Worm (Caenorhabditis elegans): ENCODE results near the gene kin-33.

DNA sequence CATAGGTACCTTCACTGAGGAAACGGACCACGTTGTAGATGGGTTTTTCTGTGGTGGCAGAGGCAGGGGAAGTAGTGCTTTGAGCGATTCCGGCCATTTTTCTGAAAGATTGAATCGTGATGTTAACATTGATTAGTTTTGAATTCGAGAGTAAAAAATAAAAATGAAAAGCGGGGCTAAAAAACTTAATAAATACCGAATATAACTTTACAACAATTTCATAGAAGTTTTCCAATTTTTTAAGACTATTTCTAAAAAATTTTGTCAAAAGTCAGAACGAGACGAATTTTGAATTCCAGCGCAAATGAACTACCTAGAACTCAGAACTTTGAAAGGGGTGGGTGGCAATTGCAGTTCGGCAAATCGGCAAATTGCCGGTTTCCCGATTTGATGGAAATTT lies at the start of gene kin-33:
- TF ChIP-seq ama-1 (optimal IDR thresholded peaks at IDR 0.05), result no peak
- TF ChIP-seq pqm-1 (tag; optimal IDR thresholded peaks at IDR 0.05), result no peak
- no peak for TF ChIP-seq grh-1 (GFP tag; IDR thresholded peaks at IDR 0.05)
- TF ChIP-seq nhr-19 (GFP tag; conservative IDR thresholded peaks at IDR 0.05), result no peak
- no peak for TF ChIP-seq snpc-4 (tag; optimal IDR thresholded peaks at IDR 0.05)
- no peak for TF ChIP-seq aly-2 (tag; optimal IDR thresholded peaks at IDR 0.05)
- no peak for TF ChIP-seq nhr-11 (tag; optimal IDR thresholded peaks at IDR 0.05)
- no peak for TF ChIP-seq ces-1 (GFP tag; optimal IDR thresholded peaks at IDR 0.05)
- no peak for TF ChIP-seq elt-3 (tag; optimal IDR thresholded peaks at IDR 0.05)
- TF ChIP-seq blmp-1 (tag; optimal IDR thresholded peaks at IDR 0.05), result no peak
- TF ChIP-seq elt-2 (tag; optimal IDR thresholded peaks at IDR 0.05), result no peak
- TF ChIP-seq nhr-28 (tag; optimal IDR thresholded peaks at IDR 0.05), result no peak
